Worm (Caenorhabditis elegans) whole organism, young adult: Measurements from ENCODE around the gene F08G2.7.

Experiments
- B0336.3 ChIP-seq: fragments of 200-800 bp; sonication (Bioruptor generic); IDR thresholded peaks from 2 replicates; pipeline ENCODE4 v1.3.6; 2022; ENCODE audit warnings: missing genetic modification characterization, missing compliant biosample characterization
- D2030.7 ChIP-seq: fragments of 200-800 bp; sonication (Bioruptor generic); IDR thresholded peaks from 2 replicates; pipeline ENCODE4 v1.3.6; 2022; ENCODE audit warnings: missing genetic modification reagents, missing genetic modification characterization, missing compliant biosample characterization
- F33H1.4 ChIP-seq: fragments of 200-800 bp; sonication (Bioruptor generic); IDR thresholded peaks from 2 replicates; pipeline ENCODE4 v1.3.6; 2022; ENCODE audit warnings: missing genetic modification reagents, missing genetic modification characterization, missing compliant biosample characterization
- F49E8.2 ChIP-seq: sonication (generic microtip); optimal IDR thresholded peaks from 3 replicates; lab custom pipeline; 2017; ENCODE audit warnings: missing genetic modification characterization, mild to moderate bottlenecking, missing compliant biosample characterization, antibody characterized with exemption, moderate library complexity; ENCODE audit not compliant: insufficient read depth
- T07F8.4 ChIP-seq: sonication (generic microtip); optimal IDR thresholded peaks from 2 replicates; lab custom pipeline; 2016; ENCODE audit warnings: mild to moderate bottlenecking, missing genetic modification characterization, moderate library complexity, missing compliant biosample characterization
- T26A5.8 ChIP-seq: sonication (generic microtip); optimal IDR thresholded peaks from 2 replicates; lab custom pipeline; 2016; ENCODE audit warnings: missing genetic modification characterization, missing compliant biosample characterization
- Y79H2A.3 ChIP-seq: fragments of 200-800 bp; sonication (Bioruptor generic); conservative IDR thresholded peaks from 2 replicates; pipeline ENCODE4 v1.3.6; 2022; ENCODE audit warnings: missing genetic modification reagents, missing genetic modification characterization, missing compliant biosample characterization
- aptf-2 ChIP-seq: fragments of 200-800 bp; sonication (Bioruptor generic); conservative IDR thresholded peaks from 2 replicates; pipeline ENCODE4 v1.3.6; 2022; ENCODE audit warnings: missing genetic modification reagents, missing genetic modification characterization, missing compliant biosample characterization
- aptf-3 ChIP-seq: fragments of 200-800 bp; sonication (Bioruptor generic); IDR thresholded peaks from 2 replicates; pipeline ENCODE4 v1.3.6; 2022; ENCODE audit warnings: missing genetic modification characterization, missing compliant biosample characterization
- attf-6 ChIP-seq: fragments of 200-800 bp; sonication (Bioruptor generic); IDR thresholded peaks from 2 replicates; pipeline ENCODE4 v1.3.6; 2022; ENCODE audit warnings: missing genetic modification reagents, missing genetic modification characterization, missing compliant biosample characterization
- ceh-100 ChIP-seq: fragments of 200-800 bp; sonication (Bioruptor generic); IDR thresholded peaks from 2 replicates; pipeline ENCODE4 v1.3.6; 2022; ENCODE audit warnings: missing genetic modification reagents, missing genetic modification characterization, missing compliant biosample characterization
- chd-7 ChIP-seq: sonication (generic microtip); optimal IDR thresholded peaks from 2 replicates; lab custom pipeline; 2016; ENCODE audit warnings: mild to moderate bottlenecking, missing genetic modification characterization, moderate library complexity, missing compliant biosample characterization
- dox-1 ChIP-seq: fragments of 200-800 bp; sonication (Bioruptor generic); IDR thresholded peaks from 2 replicates; pipeline ENCODE4 v1.3.6; 2022; ENCODE audit warnings: missing genetic modification reagents, missing genetic modification characterization, missing compliant biosample characterization
- egrh-3 ChIP-seq: fragments of 200-800 bp; sonication (Bioruptor generic); IDR thresholded peaks from 2 replicates; pipeline ENCODE4 v1.3.6; 2022; ENCODE audit warnings: missing genetic modification reagents, missing genetic modification characterization, missing compliant biosample characterization
- ekl-4 ChIP-seq: fragments of 200-800 bp; sonication (Bioruptor generic); IDR thresholded peaks from 2 replicates; pipeline ENCODE4 v1.3.6; 2022; ENCODE audit warnings: missing genetic modification reagents, missing genetic modification characterization, missing compliant biosample characterization
- hmg-1.2 ChIP-seq: fragments of 200-800 bp; sonication (Bioruptor generic); IDR thresholded peaks from 2 replicates; pipeline ENCODE4 v1.3.6; 2022; ENCODE audit warnings: missing genetic modification reagents, missing genetic modification characterization, missing compliant biosample characterization
- lin-26 ChIP-seq: fragments of 200-800 bp; sonication (Bioruptor generic); IDR thresholded peaks from 2 replicates; pipeline ENCODE4 v1.3.6; 2022; ENCODE audit warnings: missing genetic modification reagents, missing genetic modification characterization, missing compliant biosample characterization
- lir-1 ChIP-seq: fragments of 200-800 bp; sonication (Bioruptor generic); conservative IDR thresholded peaks from 2 replicates; pipeline ENCODE4 v1.3.6; 2022; ENCODE audit warnings: missing genetic modification reagents, missing genetic modification characterization, missing compliant biosample characterization
- lsl-1 ChIP-seq: fragments of 200-800 bp; sonication (Bioruptor generic); optimal IDR thresholded peaks from 2 replicates; lab custom pipeline; 2018; ENCODE audit warnings: mild to moderate bottlenecking, missing genetic modification characterization, moderate library complexity, missing compliant biosample characterization
- madf-3 ChIP-seq: fragments of 200-800 bp; sonication (Bioruptor generic); IDR thresholded peaks from 2 replicates; pipeline ENCODE4 v1.3.6; 2022; ENCODE audit warnings: missing genetic modification reagents, missing genetic modification characterization, missing compliant biosample characterization
- madf-6 ChIP-seq: fragments of 200-800 bp; sonication (Bioruptor generic); IDR thresholded peaks from 2 replicates; pipeline ENCODE4 v1.3.6; 2022; ENCODE audit warnings: missing genetic modification reagents, missing genetic modification characterization, missing compliant biosample characterization
- madf-8 ChIP-seq: fragments of 200-800 bp; sonication (Bioruptor generic); conservative IDR thresholded peaks from 2 replicates; pipeline ENCODE4 v1.3.6; 2022; ENCODE audit warnings: missing genetic modification reagents, missing genetic modification characterization, missing compliant biosample characterization
- mcd-1 ChIP-seq: fragments of 200-800 bp; sonication (Bioruptor generic); IDR thresholded peaks from 2 replicates; pipeline ENCODE4 v1.3.6; 2022; ENCODE audit warnings: missing genetic modification reagents, missing genetic modification characterization, missing compliant biosample characterization
- nfyb-1 ChIP-seq: fragments of 200-800 bp; sonication (Bioruptor generic); IDR thresholded peaks from 2 replicates; pipeline ENCODE4 v1.3.6; 2022; ENCODE audit warnings: missing genetic modification reagents, missing genetic modification characterization, missing compliant biosample characterization
- pbrm-1 ChIP-seq: fragments of 200-800 bp; sonication (Bioruptor generic); IDR thresholded peaks from 2 replicates; pipeline ENCODE4 v1.3.6; 2022; ENCODE audit warnings: missing genetic modification reagents, missing genetic modification characterization, missing compliant biosample characterization
- snpc-1.1 ChIP-seq: sonication (generic microtip); optimal IDR thresholded peaks from 2 replicates; lab custom pipeline; 2017; ENCODE audit warnings: missing genetic modification characterization, mild to moderate bottlenecking, missing compliant biosample characterization, antibody characterized with exemption, moderate library complexity, missing genotype, missing genetic modification reagents; ENCODE audit not compliant: insufficient read depth
- snpc-1.3 ChIP-seq: sonication (generic microtip); optimal IDR thresholded peaks from 2 replicates; lab custom pipeline; 2017; ENCODE audit warnings: missing genetic modification characterization, mild to moderate bottlenecking, missing compliant biosample characterization, antibody characterized with exemption, moderate library complexity, missing genotype, missing genetic modification reagents; ENCODE audit not compliant: insufficient read depth
- snpc-3.4 ChIP-seq: sonication (generic microtip); optimal IDR thresholded peaks from 2 replicates; lab custom pipeline; 2017; ENCODE audit warnings: missing genetic modification characterization, mild to moderate bottlenecking, missing compliant biosample characterization, antibody characterized with exemption, moderate library complexity, missing genotype, missing genetic modification reagents
- snpc-4 ChIP-seq, 5 experiments: fragments of 150-350 bp in 1 of 5; sonication (generic microtip) in 4 of 5; optimal IDR thresholded peaks; 2 replicates each; lab custom pipeline; 2014 to 2018; ENCODE audit warnings: missing genetic modification characterization in 5 of 5, missing biosample characterization in 3 of 5, antibody characterized with exemption in 2 of 5, mild to moderate bottlenecking in 2 of 5, missing compliant biosample characterization in 2 of 5, missing genotype in 2 of 5, moderate library complexity in 2 of 5, missing genetic modification reagents in 1 of 5
- tbp1 ChIP-seq: fragments of 200-800 bp; sonication (Bioruptor generic); optimal IDR thresholded peaks from 2 replicates; lab custom pipeline; 2018; ENCODE audit warnings: mild to moderate bottlenecking, missing genetic modification characterization, missing compliant biosample characterization
- zfh-2 ChIP-seq: fragments of 200-800 bp; sonication (Bioruptor generic); conservative IDR thresholded peaks from 2 replicates; pipeline ENCODE4 v1.3.6; 2022; ENCODE audit warnings: missing genetic modification reagents, missing genetic modification characterization, missing compliant biosample characterization

F08G2.7 gene

DNA sequence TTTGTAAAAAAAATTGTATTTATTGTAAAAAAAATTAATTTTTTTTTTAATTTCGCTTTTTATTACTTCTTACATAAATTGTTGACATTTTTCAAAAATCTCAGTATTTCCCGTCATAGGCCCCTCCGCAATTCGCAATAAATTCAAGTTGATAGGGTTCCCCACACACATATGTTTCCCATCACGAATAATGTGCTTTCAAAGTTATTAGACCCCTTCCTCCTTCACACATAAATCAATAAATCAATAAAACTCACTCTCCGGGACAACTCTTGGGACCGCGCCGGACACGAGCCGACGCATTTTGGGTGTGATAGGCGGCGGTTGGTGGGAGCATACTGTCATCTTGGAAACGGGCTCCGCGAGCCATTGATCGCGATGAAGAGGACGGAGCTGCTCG, 1.5 kb downstream of the F08G2.7 start:
- TF ChIP-seq T26A5.8 (tag; lab: Kevin White, UChicago) (no peak), T07F8.4 (no peak), lir-1 (GFP tag; lab: Robert Waterston, UW) (no peak), madf-8 (GFP tag; lab: Robert Waterston, UW) (no peak), pbrm-1 (no peak), ceh-100 (GFP tag; lab: Robert Waterston, UW) (no peak), zfh-2 (GFP tag; lab: Robert Waterston, UW) (peak; percentile 42; the same call in 1 of the 2 replicates)
- TF ChIP-seq, all 124 proteins: peak for 1

DNA sequence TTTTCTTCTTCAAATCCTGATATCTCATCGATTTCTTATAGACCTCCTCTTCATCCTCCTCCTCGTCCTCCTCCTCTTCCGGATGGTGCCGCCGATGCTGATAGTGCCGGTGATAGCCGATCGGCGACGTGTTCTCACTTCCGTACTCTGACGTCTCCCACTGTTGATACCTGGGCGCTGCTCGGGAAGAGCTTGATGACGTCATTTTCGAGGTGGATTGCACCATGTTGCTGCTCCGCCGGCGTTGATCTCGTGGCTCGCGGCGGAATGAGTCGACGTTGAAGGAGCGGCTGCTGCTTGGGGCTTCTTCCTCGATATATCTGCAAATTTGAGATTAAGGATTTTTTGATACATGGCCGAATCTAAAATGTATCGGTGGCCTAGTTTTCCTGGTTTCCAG, 2.6 kb downstream of the F08G2.7 start:
- TF ChIP-seq chd-7 (tag; lab: Kevin White, UChicago), result no peak
- TF ChIP-seq egrh-3 (GFP tag; lab: Robert Waterston, UW), result peak; percentile 26; the same call in 1 of the 2 replicates
- TF ChIP-seq zfh-2 (GFP tag; lab: Robert Waterston, UW), result peak; percentile 72

DNA sequence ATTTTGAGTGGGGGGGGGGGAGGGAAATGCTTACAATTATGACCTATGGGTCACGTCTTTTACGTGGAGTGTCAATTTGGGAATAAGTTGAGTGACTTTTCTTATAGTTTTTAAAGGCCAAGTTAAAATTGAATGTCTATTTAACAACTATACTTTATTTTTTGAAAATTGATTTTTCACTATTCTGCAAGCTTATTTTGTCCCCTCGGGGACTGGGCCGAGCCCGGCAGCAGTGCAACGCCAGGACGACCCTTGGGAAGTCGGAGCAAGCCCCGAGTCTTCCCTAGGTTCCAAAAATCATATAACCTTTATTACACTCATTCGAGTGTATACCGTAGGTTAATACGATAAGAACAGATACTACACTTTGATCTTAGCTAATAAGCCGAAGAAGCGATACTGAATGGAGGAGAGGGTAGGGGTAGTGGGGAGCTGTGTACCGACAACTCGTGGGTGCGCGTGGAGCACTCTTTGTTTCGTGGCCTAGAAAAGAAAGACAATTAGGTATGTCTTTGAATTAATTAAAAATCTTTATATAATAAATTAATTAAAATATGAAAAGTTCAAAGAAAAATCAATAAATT, 5.1 kb downstream of the F08G2.7 start, which contains the start of gene ins-37:
Gene ins-37 (minus strand): TSS at position 384 of the 584 bp plus-strand sequence.
- TF ChIP-seq snpc-1.1 (tag; lab: Kevin White, UChicago) (peak; percentile 92), pbrm-1 (0 out of 2 replicates have a peak, but pooled peaks have one; percentile 43), F33H1.4 (GFP tag; lab: Robert Waterston, UW) (0 out of 2 replicates have a peak, but pooled peaks have one; percentile 11), attf-6 (GFP tag; lab: Robert Waterston, UW) (peak; percentile 93), dox-1 (GFP tag; lab: Robert Waterston, UW) (peak; percentile 44; the same call in 1 of the 2 replicates), F49E8.2 (tag; lab: Kevin White, UChicago) (peak; percentile 46), tbp1 (GFP tag; lab: Kevin White, UChicago) (peak; percentile 52), snpc-1.3 (tag; lab: Kevin White, UChicago) (peak; percentile 47), nfyb-1 (GFP tag; lab: Robert Waterston, UW) (0 out of 2 replicates have a peak, but pooled peaks have one; percentile 36), aptf-3 (GFP tag; lab: Robert Waterston, UW) (0 out of 2 replicates have a peak, but pooled peaks have one; percentile 10), madf-3 (GFP tag; lab: Robert Waterston, UW) (0 out of 2 replicates have a peak, but pooled peaks have one; percentile 3), Y79H2A.3 (GFP tag; lab: Robert Waterston, UW) (0 out of 2 replicates have a peak, but pooled peaks have one; percentile 46), lin-26 (GFP tag; lab: Robert Waterston, UW) (peak; percentile 95), snpc-3.4 (tag; lab: Kevin White, UChicago) (peak; percentile 73), snpc-4 (GFP tag; optimal IDR thresholded peaks at IDR 0.05; lab: Kevin White, UChicago) (peak; percentile 86), snpc-4 (tag; optimal IDR thresholded peaks at IDR 0.05; lab: Kevin White, UChicago) (peak; percentile 68 to 95 (median 90)), D2030.7 (GFP tag; lab: Robert Waterston, UW) (peak; percentile 81), madf-6 (GFP tag; lab: Robert Waterston, UW) (peak; percentile 62; the same call in 1 of the 2 replicates), lsl-1 (GFP tag; lab: Kevin White, UChicago) (peak; percentile 62), madf-8 (GFP tag; lab: Robert Waterston, UW) (peak; percentile 27; the same call in 1 of the 2 replicates), ekl-4 (GFP tag; lab: Robert Waterston, UW) (0 out of 2 replicates have a peak, but pooled peaks have one; percentile 42), aptf-2 (peak; percentile 92), B0336.3 (GFP tag; lab: Robert Waterston, UW) (0 out of 2 replicates have a peak, but pooled peaks have one; percentile 39), mcd-1 (GFP tag; lab: Robert Waterston, UW) (0 out of 2 replicates have a peak, but pooled peaks have one; percentile 7), hmg-1.2 (peak; percentile 35; the same call in 1 of the 2 replicates)
